Worm (Caenorhabditis elegans) whole organism, early embryonic: ENCODE data around the gene nos-2.

Experiments used
- F13C5.2 ChIP-seq: sonication (generic microtip); optimal IDR thresholded peaks from 2 replicates; lab custom pipeline; 2017; ENCODE audit warnings: mild to moderate bottlenecking, missing genetic modification characterization, inconsistent platforms, missing compliant biosample characterization
- ets-7 ChIP-seq: sonication (generic microtip); optimal IDR thresholded peaks from 2 replicates; lab custom pipeline; 2016; ENCODE audit warnings: missing genotype, missing genetic modification characterization, missing compliant biosample characterization
- flt-1 ChIP-seq: fragments of 200-800 bp; sonication (Bioruptor generic); IDR thresholded peaks from 2 replicates; pipeline ENCODE4 v1.3.6; 2022; ENCODE audit warnings: missing genetic modification characterization, missing compliant biosample characterization
- hnd-1 ChIP-seq: sonication (generic microtip); optimal IDR thresholded peaks from 2 replicates; lab custom pipeline; 2016; ENCODE audit warnings: missing genetic modification characterization, missing compliant biosample characterization

ce11 chrII:7029524-7029923, 35.9 kb upstream of the nos-2 start:
- TF ChIP-seq flt-1 (GFP tag; lab: Robert Waterston, UW) (no peak), F13C5.2 (tag; lab: Kevin White, UChicago) (no peak), ets-7 (tag; lab: Kevin White, UChicago) (no peak), hnd-1 (tag; lab: Kevin White, UChicago) (no peak)
